ENCODE assay signal across 1 worm cellular context in the genomic region with DNA sequence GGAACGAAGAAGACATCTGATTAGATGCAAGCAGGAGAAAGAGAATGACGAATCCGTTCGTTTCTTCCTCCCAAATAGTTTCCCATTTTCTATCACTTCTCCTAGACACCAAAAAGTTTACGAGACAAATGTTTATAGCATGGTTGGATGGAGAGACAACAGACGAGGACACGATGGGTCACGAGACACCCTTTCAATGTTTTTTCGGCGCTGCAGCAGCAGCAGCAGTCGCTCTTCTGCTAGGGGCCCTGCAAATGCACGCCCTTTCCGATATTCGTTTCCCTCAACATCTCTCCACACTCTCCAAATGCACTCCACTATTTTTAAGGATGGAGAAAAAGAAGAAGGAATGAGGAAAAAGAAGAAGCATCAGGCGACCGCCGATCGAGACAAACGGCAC.
TF ChIP-seq lines count a peak whose summit lies in the region.

No protein-coding gene starts in this region.

TF ChIP-seq in whole organism, L4 larva, 104 proteins besides CTCF, POLR2A, EP300 and RAD21 (continued from another document):
- TF ChIP-seq unc-62 (GFP tag; optimal IDR thresholded peaks at IDR 0.05 in 1 of 2; lab: Kevin White, UChicago) = peak in 1 of 2 experiments; percentile 99
- TF ChIP-seq unc-62 (tag; optimal IDR thresholded peaks at IDR 0.05; lab: Kevin White, UChicago) = no peak
- TF ChIP-seq ceh-20 (GFP tag; IDR thresholded peaks at IDR 0.05; lab: Robert Waterston, UW) = peak; percentile 87
- no peak for TF ChIP-seq nhr-237 (tag; optimal IDR thresholded peaks at IDR 0.05; lab: Kevin White, UChicago)
- TF ChIP-seq ceh-28 (tag; optimal IDR thresholded peaks at IDR 0.05; lab: Kevin White, UChicago) = no peak
- TF ChIP-seq zip-2 (tag; optimal IDR thresholded peaks at IDR 0.05; lab: Kevin White, UChicago) = no peak
- no peak for TF ChIP-seq T26A8.4 (GFP tag; IDR thresholded peaks at IDR 0.05; lab: Robert Waterston, UW)
- TF ChIP-seq mep-1 (tag; optimal IDR thresholded peaks at IDR 0.05; lab: Kevin White, UChicago) = peak; percentile 81
- peak; percentile 34 for TF ChIP-seq dve-1 (tag; optimal IDR thresholded peaks at IDR 0.05; lab: Kevin White, UChicago; ENCODE audit: insufficient read depth)
- TF ChIP-seq nhr-25 (tag; optimal IDR thresholded peaks at IDR 0.05; lab: Kevin White, UChicago; ENCODE audit: borderline replicate concordance, insufficient read depth) = no peak
- no peak for TF ChIP-seq ztf-7 (tag; optimal IDR thresholded peaks at IDR 0.05; lab: Kevin White, UChicago)
- TF ChIP-seq cey-2 (tag; optimal IDR thresholded peaks at IDR 0.05; lab: Kevin White, UChicago; ENCODE audit: borderline replicate concordance, insufficient read depth) = peak; percentile 7
- TF ChIP-seq pha-4 (GFP tag; IDR thresholded peaks at IDR 0.05; lab: Robert Waterston, UW) = peak; percentile 62; the same call in 1 of the 2 replicates
- TF ChIP-seq pha-4 (tag; optimal IDR thresholded peaks at IDR 0.05; lab: Kevin White, UChicago) = no peak
- 0 out of 2 replicates have a peak, but pooled peaks have one; percentile 13 for TF ChIP-seq dmd-9 (GFP tag; IDR thresholded peaks at IDR 0.05; lab: Robert Waterston, UW)
- TF ChIP-seq duxl-1 (tag; optimal IDR thresholded peaks at IDR 0.05; lab: Kevin White, UChicago; ENCODE audit: poor library complexity) = peak; percentile 49
- TF ChIP-seq F49E8.2 (tag; optimal IDR thresholded peaks at IDR 0.05; lab: Kevin White, UChicago; ENCODE audit: borderline replicate concordance) = no peak
- no peak for TF ChIP-seq snpc-1.2 (GFP tag; IDR thresholded peaks at IDR 0.05; lab: Robert Waterston, UW)
- TF ChIP-seq egl-43 (GFP tag; IDR thresholded peaks at IDR 0.05; lab: Robert Waterston, UW) = peak; percentile 46; the same call in 1 of the 2 replicates
- TF ChIP-seq ama-1 (optimal IDR thresholded peaks at IDR 0.05; lab: Kevin White, UChicago) = no peak
- TF ChIP-seq lin-1 (GFP tag; IDR thresholded peaks at IDR 0.05; lab: Robert Waterston, UW) = no peak
- no peak for TF ChIP-seq ceh-62 (tag; optimal IDR thresholded peaks at IDR 0.05; lab: Kevin White, UChicago)
- peak; percentile 84 for TF ChIP-seq hlh-30 (tag; optimal IDR thresholded peaks at IDR 0.05; lab: Kevin White, UChicago; ENCODE audit: insufficient read depth)
- peak; percentile 59 to 67 for TF ChIP-seq lsy-2 (tag; optimal IDR thresholded peaks at IDR 0.05; lab: Kevin White, UChicago)
- TF ChIP-seq lin-38 (GFP tag; IDR thresholded peaks at IDR 0.05; lab: Robert Waterston, UW) = peak; percentile 14; the same call in 1 of the 2 replicates
- peak; percentile 51 for TF ChIP-seq mes-2 (tag; optimal IDR thresholded peaks at IDR 0.05; lab: Kevin White, UChicago; ENCODE audit: poor library complexity, severe bottlenecking)
- no peak for TF ChIP-seq arid-1 (GFP tag; conservative IDR thresholded peaks at IDR 0.05; lab: Robert Waterston, UW)
- no peak for TF ChIP-seq ceh-82 (tag; optimal IDR thresholded peaks at IDR 0.05; lab: Kevin White, UChicago)
- no peak for TF ChIP-seq ZK546.5 (tag; optimal IDR thresholded peaks at IDR 0.05; lab: Kevin White, UChicago)
